Fruit fly (Drosophila melanogaster) whole organism, adult: ENCODE measurements around the gene CG44259.

Experiments used
- CG11617 ChIP-seq: fragments of 200-800 bp; sonication (Bioruptor generic); optimal IDR thresholded peaks from 2 replicates; lab custom pipeline; 2017; ENCODE audit warnings: mild to moderate bottlenecking, missing biosample characterization, missing genetic modification reagents, missing genetic modification characterization
- CG12768 ChIP-seq: fragments of 200-800 bp; sonication (Bioruptor generic); optimal IDR thresholded peaks from 2 replicates; lab custom pipeline; 2017; ENCODE audit warnings: missing biosample characterization, missing genetic modification characterization, mild to moderate bottlenecking, moderate library complexity, missing genetic modification reagents
- CG14711 ChIP-seq: fragments of 200-800 bp; sonication (Bioruptor generic); optimal IDR thresholded peaks from 2 replicates; lab custom pipeline; 2018; ENCODE audit warnings: missing biosample characterization, mild to moderate bottlenecking, missing genetic modification characterization, moderate library complexity
- CG1620 ChIP-seq: fragments of 200-800 bp; sonication (Bioruptor generic); optimal IDR thresholded peaks from 2 replicates; lab custom pipeline; 2016; ENCODE audit warnings: missing biosample characterization, missing genetic modification characterization
- CG33017 ChIP-seq: fragments of 200-800 bp; sonication (Bioruptor generic); optimal IDR thresholded peaks from 2 replicates; lab custom pipeline; 2018; ENCODE audit warnings: missing biosample characterization, mild to moderate bottlenecking, missing genetic modification characterization, moderate library complexity
- CG5204 ChIP-seq: fragments of 200-800 bp; sonication (Bioruptor generic); optimal IDR thresholded peaks from 2 replicates; lab custom pipeline; 2016; ENCODE audit warnings: missing biosample characterization, missing genetic modification characterization
- CG7045 ChIP-seq: fragments of 200-800 bp; sonication (Bioruptor generic); optimal IDR thresholded peaks from 2 replicates; lab custom pipeline; 2017; ENCODE audit warnings: missing biosample characterization, mild to moderate bottlenecking, missing genetic modification characterization
- CG7101 ChIP-seq: fragments of 200-800 bp; sonication (Bioruptor generic); optimal IDR thresholded peaks from 2 replicates; lab custom pipeline; 2018; ENCODE audit warnings: missing biosample characterization, mild to moderate bottlenecking, missing genetic modification characterization, moderate library complexity
- Clk ChIP-seq: fragments of 200-800 bp; sonication (Bioruptor generic); optimal IDR thresholded peaks from 2 replicates; lab custom pipeline; 2017; ENCODE audit warnings: missing biosample characterization, missing genetic modification characterization
- Crg-1 ChIP-seq: fragments of 200-800 bp; sonication (Bioruptor generic); optimal IDR thresholded peaks from 2 replicates; lab custom pipeline; 2016; ENCODE audit warnings: missing biosample characterization, missing genetic modification characterization
- Hr96 ChIP-seq: fragments of 200-800 bp; sonication (Bioruptor generic); optimal IDR thresholded peaks from 2 replicates; lab custom pipeline; 2016; ENCODE audit warnings: missing biosample characterization, missing genetic modification characterization
- Mnt ChIP-seq: fragments of 200-800 bp; sonication (Bioruptor generic); optimal IDR thresholded peaks from 2 replicates; lab custom pipeline; 2016; ENCODE audit warnings: missing biosample characterization, mild to moderate bottlenecking, missing genetic modification characterization
- bab1 ChIP-seq: fragments of 200-800 bp; sonication (Bioruptor generic); optimal IDR thresholded peaks from 3 replicates; lab custom pipeline; 2019; ENCODE audit warnings: missing biosample characterization, mild to moderate bottlenecking, missing genetic modification characterization, moderate library complexity
- cic ChIP-seq: fragments of 200-800 bp; sonication (Bioruptor generic); optimal IDR thresholded peaks from 2 replicates; lab custom pipeline; 2017; ENCODE audit warnings: missing biosample characterization, mild to moderate bottlenecking, missing genetic modification characterization, moderate library complexity
- cnc ChIP-seq, 2 experiments: fragments of >200 bp; optimal IDR thresholded peaks; 2 replicates each; lab custom pipeline; 2017
- kay ChIP-seq: fragments of 200-800 bp; sonication (Bioruptor generic); peaks from one replicate; lab custom pipeline; 2016; ENCODE audit warnings: missing biosample characterization, missing genetic modification characterization, borderline replicate concordance
- ovo ChIP-seq: fragments of 200-800 bp; sonication (Bioruptor generic); optimal IDR thresholded peaks from 2 replicates; lab custom pipeline; 2016; ENCODE audit warnings: missing biosample characterization, missing genetic modification characterization
- pad ChIP-seq: fragments of 200-800 bp; sonication (Bioruptor generic); optimal IDR thresholded peaks from 3 replicates; lab custom pipeline; 2017; ENCODE audit warnings: missing biosample characterization, missing genetic modification characterization, mild to moderate bottlenecking, moderate library complexity, missing genetic modification reagents
- tj ChIP-seq: fragments of 200-800 bp; sonication (Bioruptor generic); optimal IDR thresholded peaks from 3 replicates; lab custom pipeline; 2017; ENCODE audit warnings: missing biosample characterization, mild to moderate bottlenecking, missing genetic modification characterization, moderate library complexity
- toe ChIP-seq: fragments of 200-800 bp; sonication (Bioruptor generic); optimal IDR thresholded peaks from 2 replicates; lab custom pipeline; 2016; ENCODE audit warnings: missing biosample characterization, missing genetic modification characterization

The CG44259 gene

DNA sequence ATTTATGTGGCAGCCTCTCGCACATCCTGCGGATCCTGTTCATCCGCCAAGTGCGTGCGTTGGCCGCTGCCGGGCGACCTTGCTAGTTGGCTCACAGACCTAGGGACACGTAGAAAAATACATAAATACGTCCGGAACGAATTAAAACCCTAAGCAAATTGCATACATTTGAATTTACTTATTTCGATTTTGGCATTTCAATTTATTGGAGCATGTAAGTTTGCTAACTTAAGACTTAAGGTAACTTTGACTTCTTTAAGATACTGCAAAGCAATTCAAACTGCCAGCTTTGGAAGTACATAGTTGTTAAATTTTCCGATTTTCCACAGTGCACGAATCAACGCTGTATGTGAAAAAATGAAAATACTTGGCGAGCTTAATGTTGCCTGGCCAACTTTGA, at the start of gene CG44259:
CG44259 (minus strand) TSS at position 101 of the 400 bp plus-strand sequence.
- TF ChIP-seq CG5204 (GFP tag; lab: Kevin White, UChicago) (no peak), cic (GFP tag; lab: Kevin White, UChicago) (no peak), Mnt (no peak), CG14711 (tag; lab: Kevin White, UChicago) (no peak), bab1 (no peak), toe (no peak)

DNA sequence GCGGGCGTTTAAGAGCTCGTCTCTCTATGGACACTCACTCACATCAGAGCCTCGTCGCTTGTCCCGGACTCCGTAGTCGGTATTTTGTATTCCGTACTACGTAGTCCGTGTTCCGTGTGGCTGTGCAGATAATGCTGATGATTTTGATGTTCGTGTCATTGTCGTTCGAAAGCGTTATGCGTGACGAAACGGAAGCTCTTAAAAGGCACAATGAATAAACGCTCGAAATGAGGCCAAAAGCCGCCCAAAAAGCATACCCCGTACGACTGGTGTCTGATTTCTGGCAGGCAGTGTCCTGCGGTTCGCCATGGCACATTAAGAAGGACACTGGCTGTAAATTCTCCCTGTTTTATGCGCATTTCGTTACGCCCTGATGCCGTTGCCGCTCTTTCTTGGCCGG, 35.1 kb upstream of the CG44259 start:
- TF ChIP-seq CG11617 (GFP tag; lab: Kevin White, UChicago) (no peak), tj (GFP tag; lab: Kevin White, UChicago) (no peak), CG14711 (tag; lab: Kevin White, UChicago) (no peak), ovo (GFP tag; lab: Kevin White, UChicago) (no peak), CG7101 (tag; lab: Kevin White, UChicago) (no peak), Clk (GFP tag; lab: Kevin White, UChicago) (no peak), CG33017 (tag; lab: Kevin White, UChicago) (no peak), Mnt (no peak), Hr96 (no peak), bab1 (no peak), cnc (optimal IDR thresholded peaks at IDR 0.05; lab: Kevin White, UChicago) (no peak), CG12768 (GFP tag; lab: Kevin White, UChicago) (no peak), CG5204 (GFP tag; lab: Kevin White, UChicago) (no peak)

DNA sequence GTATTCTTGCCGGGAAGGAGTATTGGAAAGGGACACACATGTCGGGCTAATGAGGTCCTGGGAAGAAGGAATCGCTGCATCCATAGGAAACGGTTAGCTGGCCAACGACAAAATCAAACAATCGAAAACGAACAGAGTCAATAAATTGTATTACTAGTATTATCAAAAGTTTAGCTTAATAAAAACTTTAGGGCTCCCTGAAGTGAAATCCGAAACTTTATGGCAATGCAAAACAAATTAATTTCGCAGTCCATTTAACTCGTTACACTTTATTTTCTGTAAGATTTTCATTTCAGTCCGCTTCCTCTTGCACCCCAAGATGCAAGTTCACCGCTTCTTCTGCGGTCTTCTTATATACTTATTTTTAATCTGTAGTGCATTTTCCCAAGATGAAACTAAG, 30.4 kb upstream of the CG44259 start, which contains the start of gene CG31419:
CG31419 (plus strand) TSS at position 301 of the 400 bp plus-strand sequence.
- no peak for TF ChIP-seq Mnt
- TF ChIP-seq ovo (GFP tag; lab: Kevin White, UChicago): no peak
- no peak for TF ChIP-seq toe
- no peak for TF ChIP-seq CG14711 (tag; lab: Kevin White, UChicago)
- no peak for TF ChIP-seq CG11617 (GFP tag; lab: Kevin White, UChicago)
- TF ChIP-seq Hr96: no peak
- no peak for TF ChIP-seq pad (GFP tag; lab: Kevin White, UChicago)
- no peak for TF ChIP-seq CG7101 (tag; lab: Kevin White, UChicago)
- no peak for TF ChIP-seq cic (GFP tag; lab: Kevin White, UChicago)
- TF ChIP-seq CG33017 (tag; lab: Kevin White, UChicago): no peak

DNA sequence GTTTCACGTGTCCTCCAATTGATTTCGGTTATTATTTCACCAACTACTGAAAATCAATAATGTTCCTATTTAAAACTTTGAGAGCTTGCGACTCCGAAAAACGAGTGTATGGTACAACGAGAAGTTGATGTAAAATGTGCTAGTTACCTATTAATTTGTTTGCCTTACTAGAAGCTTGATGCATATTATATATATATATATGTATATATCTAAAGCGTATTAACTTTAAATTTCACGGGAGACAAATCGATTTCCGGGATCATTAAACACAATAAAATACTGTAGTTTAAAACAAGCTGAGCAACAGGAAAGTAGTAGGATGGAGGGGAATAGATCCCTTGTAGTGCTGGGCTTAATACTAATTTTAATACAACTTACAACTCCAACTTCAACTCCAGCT, 29.6 kb upstream of the CG44259 start, which contains the start of gene CG31418:
CG31418 (plus strand) TSS at position 301 of the 400 bp plus-strand sequence.
- no peak for TF ChIP-seq Clk (GFP tag; lab: Kevin White, UChicago)
- TF ChIP-seq pad (GFP tag; lab: Kevin White, UChicago): no peak
- no peak for TF ChIP-seq Crg-1 (GFP tag; lab: Kevin White, UChicago)
- TF ChIP-seq cnc (optimal IDR thresholded peaks at IDR 0.05; lab: Kevin White, UChicago): no peak
- TF ChIP-seq CG12768 (GFP tag; lab: Kevin White, UChicago): no peak
- TF ChIP-seq toe: no peak
- no peak for TF ChIP-seq CG11617 (GFP tag; lab: Kevin White, UChicago)
- no peak for TF ChIP-seq CG14711 (tag; lab: Kevin White, UChicago)
- TF ChIP-seq bab1: no peak

DNA sequence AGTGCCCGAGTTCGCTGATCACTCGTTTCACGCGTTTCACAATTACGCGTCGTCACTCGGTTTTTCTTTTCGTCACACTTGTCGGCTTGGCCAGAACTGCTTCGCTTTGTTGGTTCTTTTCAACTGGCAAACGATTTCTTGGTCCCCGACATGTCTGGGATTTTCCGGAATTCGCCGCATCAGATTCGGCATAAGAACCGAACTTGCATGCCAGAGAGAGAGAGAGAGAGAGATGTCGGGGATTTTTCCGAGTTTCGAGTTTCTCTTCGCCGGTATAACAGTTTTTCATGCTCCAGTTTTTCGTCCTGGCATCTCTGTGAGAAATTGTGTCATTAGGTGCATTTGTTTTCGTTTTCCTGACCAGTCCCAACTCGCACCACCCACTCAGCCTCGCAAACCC, 11.0 kb upstream of the CG44259 start, which contains the start of the genes beat-IIb and CG44257:
beat-IIb (minus strand) TSS at position 101 of the 400 bp plus-strand sequence.
CG44257 (plus strand) TSS at position 330 of the 400 bp plus-strand sequence.
- no peak for TF ChIP-seq CG1620
- TF ChIP-seq Crg-1 (GFP tag; lab: Kevin White, UChicago): no peak
- no peak for TF ChIP-seq CG14711 (tag; lab: Kevin White, UChicago)
- no peak for TF ChIP-seq CG7045 (GFP tag; lab: Kevin White, UChicago)
- TF ChIP-seq CG33017 (tag; lab: Kevin White, UChicago): no peak
- no peak for TF ChIP-seq Clk (GFP tag; lab: Kevin White, UChicago)

DNA sequence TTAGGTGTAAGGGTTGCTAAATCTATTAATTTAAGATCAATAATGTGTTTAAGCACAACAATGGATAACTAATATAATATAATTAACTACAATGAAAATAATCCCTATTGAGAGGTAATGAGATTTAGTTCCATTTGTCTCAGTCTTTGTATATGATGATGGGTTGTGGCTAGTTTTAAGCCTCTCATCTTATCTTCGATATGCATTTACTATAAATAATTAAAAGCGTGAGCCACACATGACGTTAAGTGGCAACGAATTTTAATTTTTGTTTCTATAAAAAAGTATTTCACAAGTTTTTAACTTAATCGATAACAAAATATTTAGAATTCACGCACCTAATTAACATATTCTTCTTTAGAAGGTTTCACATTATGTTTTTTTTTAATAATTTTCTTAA, 2.7 kb downstream of the CG44259 start:
- no peak for TF ChIP-seq ovo (GFP tag; lab: Kevin White, UChicago)
- no peak for TF ChIP-seq Hr96

DNA sequence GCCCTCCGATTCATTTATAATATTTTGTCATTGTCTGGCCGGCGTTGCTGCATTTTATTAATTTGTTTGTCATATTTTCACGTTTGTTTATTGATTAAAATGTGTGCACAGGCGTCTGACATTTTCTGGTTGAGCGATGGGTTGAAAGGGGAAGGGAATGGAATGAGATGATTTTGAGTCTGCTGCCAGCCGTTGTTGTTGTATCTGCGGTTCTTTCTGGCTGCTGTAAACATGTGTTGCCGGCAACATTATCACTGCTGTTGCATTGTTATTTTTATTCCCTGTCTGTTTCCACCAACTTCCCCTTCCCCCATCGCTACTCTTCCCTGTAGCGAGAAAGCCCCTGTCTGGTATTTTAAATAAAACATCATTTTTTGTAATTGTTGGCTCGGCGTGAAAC, 4.7 kb downstream of the CG44259 start:
- TF ChIP-seq CG12768 (GFP tag; lab: Kevin White, UChicago): no peak
- no peak for TF ChIP-seq CG7101 (tag; lab: Kevin White, UChicago)
- no peak for TF ChIP-seq bab1
- TF ChIP-seq cic (GFP tag; lab: Kevin White, UChicago): no peak
- TF ChIP-seq CG14711 (tag; lab: Kevin White, UChicago): no peak
- TF ChIP-seq Hr96: no peak
- no peak for TF ChIP-seq CG5204 (GFP tag; lab: Kevin White, UChicago)
- TF ChIP-seq tj (GFP tag; lab: Kevin White, UChicago): no peak
- no peak for TF ChIP-seq CG33017 (tag; lab: Kevin White, UChicago)
- TF ChIP-seq pad (GFP tag; lab: Kevin White, UChicago): no peak
- TF ChIP-seq kay: no peak
- TF ChIP-seq ovo (GFP tag; lab: Kevin White, UChicago): no peak
- TF ChIP-seq CG1620: no peak
- no peak for TF ChIP-seq CG11617 (GFP tag; lab: Kevin White, UChicago)
- TF ChIP-seq Mnt: no peak
- no peak for TF ChIP-seq toe
- TF ChIP-seq Clk (GFP tag; lab: Kevin White, UChicago): no peak
